Fruit fly (Drosophila melanogaster): Measurements from ENCODE around the gene Btk.

The Btk gene

dm6 chr2L:8299194-8299811, 1.6 kb downstream of the Btk start (continued):
- no peak for TF ChIP-seq CG4820 (GFP tag; optimal IDR thresholded peaks at IDR 0.05)
- TF ChIP-seq ash1 (GFP tag; optimal IDR thresholded peaks at IDR 0.05), result no peak
- no peak for TF ChIP-seq CG5180 (GFP tag; optimal IDR thresholded peaks at IDR 0.05)
- no peak for TF ChIP-seq Sin3A (optimal IDR thresholded peaks at IDR 0.05)
- TF ChIP-seq CG7556 (GFP tag; optimal IDR thresholded peaks at IDR 0.05), result no peak
- TF ChIP-seq bigmax (GFP tag; optimal IDR thresholded peaks at IDR 0.05), result no peak
- TF ChIP-seq Opbp (GFP tag; IDR thresholded peaks at IDR 0.05; ENCODE audit: partially characterized antibody), result peak; percentile 31; the same call in 1 of the 3 replicates
- no peak for TF ChIP-seq HLH4C (GFP tag; IDR thresholded peaks at IDR 0.05; ENCODE audit: partially characterized antibody)
- no peak for TF ChIP-seq CG15479 (GFP tag; optimal IDR thresholded peaks at IDR 0.05)
- TF ChIP-seq CG2712 (tag; optimal IDR thresholded peaks at IDR 0.05), result peak; percentile 25
- TF ChIP-seq ase (GFP tag; IDR thresholded peaks at IDR 0.05), result no peak
- TF ChIP-seq CG14667 (GFP tag; IDR thresholded peaks at IDR 0.05), result no peak
- no peak for TF ChIP-seq Fer2 (tag; optimal IDR thresholded peaks at IDR 0.05)
- TF ChIP-seq pho (GFP tag; optimal IDR thresholded peaks at IDR 0.05), result no peak
- TF ChIP-seq Ets65A (GFP tag), result peak; percentile 32
- peak; percentile 46; the same call in 1 of the 2 replicates for TF ChIP-seq Drgx (GFP tag; IDR thresholded peaks at IDR 0.05)
- TF ChIP-seq CG4360 (GFP tag; IDR thresholded peaks at IDR 0.05), result no peak
- no peak for TF ChIP-seq wek (GFP tag; optimal IDR thresholded peaks at IDR 0.05)
- no peak for TF ChIP-seq Nf-YA (GFP tag; IDR thresholded peaks at IDR 0.05)
- no peak for TF ChIP-seq CG15514 (GFP tag; optimal IDR thresholded peaks at IDR 0.05)
- TF ChIP-seq Trl (optimal IDR thresholded peaks at IDR 0.05), result no peak
- no peak for TF ChIP-seq Trl (GFP tag; optimal IDR thresholded peaks at IDR 0.05)
- no peak for TF ChIP-seq hkb (optimal IDR thresholded peaks at IDR 0.05)
- TF ChIP-seq hkb (GFP tag; IDR thresholded peaks at IDR 0.05), result 0 out of 2 replicates have a peak, but pooled peaks have one; percentile 22
- peak; percentile 34 for TF ChIP-seq Med (GFP tag)
- no peak for TF ChIP-seq Hr3 (GFP tag; optimal IDR thresholded peaks at IDR 0.05)
- TF ChIP-seq pb (GFP tag; optimal IDR thresholded peaks at IDR 0.05), result no peak
- 0 out of 4 replicates have a peak, but pooled peaks have one; percentile 47 for TF ChIP-seq chinmo (GFP tag; IDR thresholded peaks at IDR 0.05; ENCODE audit: partially characterized antibody)
- no peak for TF ChIP-seq D (optimal IDR thresholded peaks at IDR 0.05)
- no peak for TF ChIP-seq D (GFP tag; optimal IDR thresholded peaks at IDR 0.05)
- no peak for TF ChIP-seq cad (GFP tag; optimal IDR thresholded peaks at IDR 0.05)
- no peak for TF ChIP-seq tll (GFP tag; optimal IDR thresholded peaks at IDR 0.05)
- TF ChIP-seq vnd (GFP tag; IDR thresholded peaks at IDR 0.05; ENCODE audit: partially characterized antibody), result no peak
- no peak for TF ChIP-seq btn (GFP tag; optimal IDR thresholded peaks at IDR 0.05)
- TF ChIP-seq ham (GFP tag; IDR thresholded peaks at IDR 0.05), result no peak
- no peak for TF ChIP-seq CG12236 (GFP tag; optimal IDR thresholded peaks at IDR 0.05)
- peak; percentile 75 for TF ChIP-seq crol (GFP tag; IDR thresholded peaks at IDR 0.05)
- TF ChIP-seq slbo (GFP tag; IDR thresholded peaks at IDR 0.05), result no peak; the same call in 1 of the 2 replicates
- no peak for TF ChIP-seq CG12299 (tag; optimal IDR thresholded peaks at IDR 0.05)
- TF ChIP-seq CG6854 (GFP tag; optimal IDR thresholded peaks at IDR 0.05), result no peak
- no peak for TF ChIP-seq HLHmδ (GFP tag; optimal IDR thresholded peaks at IDR 0.05)
- no peak for TF ChIP-seq CG10147 (GFP tag; optimal IDR thresholded peaks at IDR 0.05)
- no peak for TF ChIP-seq dpn (GFP tag; optimal IDR thresholded peaks at IDR 0.05)
- TF ChIP-seq Rfx (GFP tag; IDR thresholded peaks at IDR 0.05), result no peak
- TF ChIP-seq kah (GFP tag; optimal IDR thresholded peaks at IDR 0.05), result no peak
- no peak for TF ChIP-seq CG7357 (GFP tag; IDR thresholded peaks at IDR 0.05)
- no peak for TF ChIP-seq hbn (GFP tag; IDR thresholded peaks at IDR 0.05; ENCODE audit: partially characterized antibody)
- no peak for TF ChIP-seq gsb (GFP tag; IDR thresholded peaks at IDR 0.05)
- TF ChIP-seq fd96Cb (tag; optimal IDR thresholded peaks at IDR 0.05), result no peak
- TF ChIP-seq mam (GFP tag; optimal IDR thresholded peaks at IDR 0.05), result no peak
- no peak for TF ChIP-seq CG30403 (GFP tag; optimal IDR thresholded peaks at IDR 0.05)

Measured in whole organism, embryonic.